Worm (Caenorhabditis elegans) whole organism, L4 larva: ENCODE results near the gene egl-3.
"Not testable (repeated sequence)": the region's sequence is repeated elsewhere in the genome, so short reads cannot be mapped to it uniquely, and the experiment has no call there.

Source experiments
- aha-1 ChIP-seq: fragments of 150-350 bp; peaks from one replicate; lab custom pipeline; 2014; ENCODE audit warnings: missing biosample characterization, missing genetic modification characterization
- ceh-20 ChIP-seq: fragments of 200-800 bp; sonication (Bioruptor generic); IDR thresholded peaks from 2 replicates; pipeline ENCODE4 v1.3.6; 2022; ENCODE audit warnings: missing genetic modification reagents, missing genetic modification characterization, missing compliant biosample characterization
- ceh-82 ChIP-seq: sonication (generic microtip); optimal IDR thresholded peaks from 2 replicates; lab custom pipeline; 2017; ENCODE audit warnings: missing biosample characterization, missing genetic modification characterization
- ces-1 ChIP-seq: fragments of 150-350 bp; sonication (generic microtip); optimal IDR thresholded peaks from 4 replicates; lab custom pipeline; 2014; ENCODE audit warnings: missing biosample characterization, missing genetic modification reagents, missing genetic modification characterization
- daf-16 ChIP-seq, 3 experiments: sonication (generic microtip); optimal IDR thresholded peaks; 2 replicates each; lab custom pipeline; 2016 to 2017; ENCODE audit warnings: missing genetic modification characterization in 3 of 3, missing genetic modification reagents in 3 of 3, mild to moderate bottlenecking in 2 of 3, missing compliant biosample characterization in 2 of 3, missing biosample characterization in 1 of 3, moderate library complexity in 1 of 3
- fos-1 ChIP-seq: fragments of 150-350 bp; optimal IDR thresholded peaks from 2 replicates; lab custom pipeline; 2014; ENCODE audit warnings: missing biosample characterization, missing genetic modification characterization
- lin-39 ChIP-seq: fragments of 150-350 bp; optimal IDR thresholded peaks from 2 replicates; lab custom pipeline; 2014; ENCODE audit warnings: missing biosample characterization, missing genetic modification reagents, missing genetic modification characterization
- mdl-1 ChIP-seq, 2 experiments: fragments of 150-350 bp in 1 of 2; sonication (generic microtip) in 1 of 2; optimal IDR thresholded peaks; 2 replicates each; lab custom pipeline; 2014 to 2017; ENCODE audit warnings: missing biosample characterization in 2 of 2, missing genetic modification characterization in 2 of 2
- zip-11 ChIP-seq: fragments of 200-800 bp; sonication (Bioruptor generic); IDR thresholded peaks from 2 replicates; pipeline ENCODE4 v1.3.6; 2022; ENCODE audit warnings: missing genetic modification characterization, missing compliant biosample characterization

- not testable (repeated sequence) for TF ChIP-seq ceh-20 (GFP tag; lab: Robert Waterston, UW); lin-39 (tag; lab: Kevin White, UChicago); zip-11 (GFP tag; lab: Robert Waterston, UW); ces-1 (GFP tag; lab: Kevin White, UChicago); aha-1 (tag; lab: Kevin White, UChicago); mdl-1 (tag; optimal IDR thresholded peaks at IDR 0.05; lab: Kevin White, UChicago); ceh-82 (tag; lab: Kevin White, UChicago); daf-16 (GFP tag; optimal IDR thresholded peaks at IDR 0.05; lab: Kevin White, UChicago); daf-16 (tag; optimal IDR thresholded peaks at IDR 0.05; lab: Kevin White, UChicago); fos-1 (tag; lab: Kevin White, UChicago)
Measured at ce11 chrV:10136644-10137043, 36.9 kb downstream of the egl-3 start.
